Worm (Caenorhabditis elegans): ENCODE results near the gene M106.7.

Gene M106.7

ce11 chrII:10820679-10821078 lies 36.3 kb downstream of the M106.7 start, which contains the start of gene ech-4:
Gene ech-4 (plus strand): TSS chrII:10821031.
- no peak for TF ChIP-seq unc-62 (GFP tag; optimal IDR thresholded peaks at IDR 0.05)

DNA sequence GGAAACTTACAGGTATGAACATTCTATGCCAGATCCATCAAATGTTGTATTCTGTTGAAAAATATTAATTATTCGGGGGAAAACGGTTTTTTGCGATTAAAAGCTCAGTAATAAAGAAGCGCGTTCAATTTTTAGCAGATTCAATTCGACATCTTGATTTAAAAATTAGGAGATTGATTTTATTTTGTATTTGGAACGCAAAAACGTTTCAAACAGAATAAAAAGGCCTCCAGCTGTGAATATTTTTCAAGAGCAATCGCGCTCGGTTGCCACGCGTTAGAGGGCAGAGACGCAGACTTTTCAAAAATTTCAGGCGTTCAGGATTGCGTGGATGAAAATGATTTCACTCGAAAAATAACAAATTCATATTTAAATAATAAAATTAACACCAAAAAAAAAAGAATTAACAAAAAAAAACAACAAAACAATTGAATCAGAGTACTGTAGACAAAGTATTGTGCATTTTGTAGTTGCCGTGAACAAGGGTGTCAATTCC lies 37.0 kb downstream of the M106.7 start, which contains the start of gene R06F6.8:
TSS of gene R06F6.8 (minus strand) at position 51 of the 496 bp plus-strand sequence.
- no peak for TF ChIP-seq unc-62 (GFP tag; optimal IDR thresholded peaks at IDR 0.05)

ce11 chrII:10810690-10811089 lies 46.3 kb downstream of the M106.7 start, which contains the start of gene msrp-7:
Gene msrp-7 (plus strand): TSS chrII:10810990.
- TF ChIP-seq unc-62 (GFP tag; optimal IDR thresholded peaks at IDR 0.05) = no peak

DNA sequence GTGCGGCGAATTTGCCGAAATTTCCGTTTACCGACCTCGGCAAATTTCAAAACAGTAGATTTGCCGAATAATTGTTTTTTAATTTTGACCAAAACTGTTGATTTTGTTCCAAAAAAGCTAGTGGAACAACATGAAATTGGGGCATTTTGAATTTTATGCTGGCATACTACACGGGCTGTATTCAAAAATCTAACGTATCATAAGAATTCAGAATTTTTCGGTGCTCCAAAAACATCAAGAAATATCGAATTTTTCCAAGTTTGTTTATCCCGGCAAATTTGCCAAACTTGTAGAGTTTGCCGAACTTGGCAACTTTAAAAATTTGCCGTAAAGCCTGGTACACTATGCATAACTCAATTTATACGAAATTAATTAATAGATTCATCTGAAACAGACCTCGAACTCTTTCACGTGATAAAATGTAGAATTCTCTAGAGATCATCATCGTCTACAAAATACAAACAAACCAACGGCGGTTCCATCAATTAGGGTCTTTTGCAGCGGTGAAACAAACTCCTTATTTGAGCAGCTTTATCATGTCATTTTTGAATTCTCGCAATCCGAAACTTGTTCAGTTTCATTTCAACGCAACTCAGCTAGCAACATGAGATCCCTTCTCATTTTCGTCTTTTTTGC lies 48.2 kb downstream of the M106.7 start, which contains the start of gene R06F6.14:
TSS of gene R06F6.14 (plus strand) at position 586 of the 636 bp plus-strand sequence.
- no peak for TF ChIP-seq unc-62 (GFP tag; optimal IDR thresholded peaks at IDR 0.05)
